Fruit fly (Drosophila melanogaster): Measurements from ENCODE around the gene c11.1.

Gene c11.1

DNA sequence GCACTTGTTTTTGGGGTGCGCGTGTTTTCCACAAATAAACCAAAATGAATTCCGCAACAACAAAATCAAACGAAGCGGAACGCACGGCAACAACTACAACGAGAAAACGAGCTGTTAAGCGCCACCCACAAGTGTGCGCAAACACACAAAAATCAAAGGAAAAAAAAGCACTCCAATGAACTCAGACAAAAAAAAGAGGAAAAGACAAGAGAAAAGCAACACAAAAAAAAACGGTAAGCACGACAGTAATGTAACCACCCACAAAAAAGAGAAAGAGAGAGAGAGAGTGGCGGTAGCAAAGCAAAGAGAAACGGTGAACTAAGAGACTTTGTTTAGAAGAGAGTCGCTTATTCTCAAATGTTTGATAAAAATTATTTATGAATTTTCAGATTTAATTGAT, 22.8 kb upstream of the c11.1 start (continued):
- TF ChIP-seq Dll (GFP tag; IDR thresholded peaks at IDR 0.05; ENCODE audit: partially characterized antibody) (no peak), HLH3B (GFP tag; IDR thresholded peaks at IDR 0.05) (no peak), phol (tag; optimal IDR thresholded peaks at IDR 0.05) (no peak), Nf-YC (tag; optimal IDR thresholded peaks at IDR 0.05) (peak; percentile 95), yki (optimal IDR thresholded peaks at IDR 0.05) (peak; percentile 34), sqz (GFP tag; optimal IDR thresholded peaks at IDR 0.05) (peak; percentile 79), gem (tag; optimal IDR thresholded peaks at IDR 0.05) (no peak), fu2 (GFP tag; optimal IDR thresholded peaks at IDR 0.05) (no peak), da (GFP tag; optimal IDR thresholded peaks at IDR 0.05) (no peak), zen (tag; optimal IDR thresholded peaks at IDR 0.05) (no peak), tio (GFP tag; optimal IDR thresholded peaks at IDR 0.05) (no peak), chinmo (GFP tag; IDR thresholded peaks at IDR 0.05; ENCODE audit: partially characterized antibody) (0 out of 4 replicates have a peak, but pooled peaks have one; percentile 16), Jarid2 (GFP tag; optimal IDR thresholded peaks at IDR 0.05) (peak; percentile 3), Deaf1 (tag; optimal IDR thresholded peaks at IDR 0.05) (peak; percentile 63), CG9932 (GFP tag; IDR thresholded peaks at IDR 0.05) (no peak), CG1832 (GFP tag; optimal IDR thresholded peaks at IDR 0.05) (no peak), CG17912 (GFP tag; optimal IDR thresholded peaks at IDR 0.05) (no peak), CG13287 (GFP tag; IDR thresholded peaks at IDR 0.05; ENCODE audit: partially characterized antibody) (0 out of 2 replicates have a peak, but pooled peaks have one; percentile 20), TFAM (GFP tag; optimal IDR thresholded peaks at IDR 0.05) (no peak), Dbx (GFP tag; IDR thresholded peaks at IDR 0.05) (no peak), Sry-δ (GFP tag; optimal IDR thresholded peaks at IDR 0.05) (no peak), sens (GFP tag) (no peak), nmo (GFP tag; optimal IDR thresholded peaks at IDR 0.05) (no peak), CG14441 (GFP tag; IDR thresholded peaks at IDR 0.05) (no peak), CG17186 (GFP tag; optimal IDR thresholded peaks at IDR 0.05) (no peak)

DNA sequence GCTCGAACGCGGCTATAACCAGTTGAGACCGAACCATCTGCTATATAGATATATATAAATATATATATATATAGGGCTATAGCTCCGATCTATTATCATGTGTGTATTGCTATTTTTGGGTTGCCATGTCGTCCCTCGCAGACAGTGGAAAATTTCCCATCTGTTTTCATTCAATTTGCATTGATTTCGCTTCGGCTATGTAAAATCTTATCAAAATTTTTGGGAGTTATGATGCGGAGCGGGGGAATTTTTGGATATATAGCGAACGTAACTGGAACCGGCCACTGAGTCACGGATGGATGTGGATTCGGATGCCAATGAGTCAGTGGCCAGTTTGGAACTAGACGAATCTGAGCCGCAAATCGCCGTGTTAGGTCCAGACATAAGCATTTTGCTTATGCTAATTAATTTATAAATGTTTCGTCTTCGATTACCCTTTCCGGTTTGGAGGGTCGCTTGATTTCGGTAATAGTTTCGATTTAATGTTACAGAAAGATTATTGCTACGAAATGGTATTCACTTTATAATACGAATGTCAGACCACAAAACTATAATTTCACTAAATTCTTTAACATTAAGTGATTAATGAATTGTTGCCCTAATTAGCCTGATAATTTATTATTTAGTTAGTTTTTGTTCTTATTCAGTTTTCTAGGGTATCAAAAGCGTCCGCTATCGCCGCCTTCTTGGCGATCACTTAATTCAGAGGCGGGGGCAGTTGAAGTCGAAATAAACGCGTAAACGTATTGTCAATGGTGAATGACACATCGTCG, 14.9 kb upstream of the c11.1 start:
- TF ChIP-seq gcm2 (GFP tag; optimal IDR thresholded peaks at IDR 0.05) (no peak), Pdp1 (GFP tag; optimal IDR thresholded peaks at IDR 0.05) (peak in 1 of 2 experiments; percentile 20), CG11504 (tag; optimal IDR thresholded peaks at IDR 0.05) (peak; percentile 51), pho (GFP tag; optimal IDR thresholded peaks at IDR 0.05) (no peak), row (GFP tag; IDR thresholded peaks at IDR 0.05) (peak; percentile 34; the same call in 1 of the 3 replicates), CG7839 (tag; optimal IDR thresholded peaks at IDR 0.05) (peak; percentile 37), Usf (GFP tag; optimal IDR thresholded peaks at IDR 0.05) (no peak), CG13894 (tag; optimal IDR thresholded peaks at IDR 0.05) (peak; percentile 89), jing (GFP tag; optimal IDR thresholded peaks at IDR 0.05) (no peak), Hmr (GFP tag; optimal IDR thresholded peaks at IDR 0.05) (peak; percentile 20), CG16813 (GFP tag; IDR thresholded peaks at IDR 0.05; ENCODE audit: partially characterized antibody) (no peak), CG9727 (GFP tag; optimal IDR thresholded peaks at IDR 0.05) (peak; percentile 9), CTCF (GFP tag; optimal IDR thresholded peaks at IDR 0.05) (no peak), Meics (GFP tag; optimal IDR thresholded peaks at IDR 0.05) (peak; percentile 32), D19A (tag; optimal IDR thresholded peaks at IDR 0.05) (peak; percentile 22), CG6254 (GFP tag; optimal IDR thresholded peaks at IDR 0.05) (no peak), shn (GFP tag; optimal IDR thresholded peaks at IDR 0.05) (peak; percentile 0), bigmax (GFP tag; optimal IDR thresholded peaks at IDR 0.05) (no peak), scrt (GFP tag; optimal IDR thresholded peaks at IDR 0.05) (no peak), gfzf (GFP tag; optimal IDR thresholded peaks at IDR 0.05) (no peak), CG2120 (GFP tag; optimal IDR thresholded peaks at IDR 0.05) (peak; percentile 59), gt (GFP tag; IDR thresholded peaks at IDR 0.05) (no peak), Asciz (GFP tag; optimal IDR thresholded peaks at IDR 0.05) (no peak), dmrt99B (tag; optimal IDR thresholded peaks at IDR 0.05) (peak; percentile 13), CG17361 (GFP tag; IDR thresholded peaks at IDR 0.05) (0 out of 3 replicates have a peak, but pooled peaks have one; percentile 20)

Measured in whole organism, embryonic.